Worm (Caenorhabditis elegans) whole organism, L1 larva: ENCODE data around the gene H20J04.4.

ENCODE experiments used
- Y116A8C.19 ChIP-seq: sonication (generic microtip); optimal IDR thresholded peaks from 2 replicates; lab custom pipeline; 2016; ENCODE audit warnings: missing compliant biosample characterization, missing genetic modification characterization, borderline replicate concordance
- blmp-1 ChIP-seq: fragments of 150-350 bp; optimal IDR thresholded peaks from 2 replicates; lab custom pipeline; 2014; ENCODE audit warnings: missing biosample characterization, missing genetic modification characterization
- ceh-63 ChIP-seq: fragments of 200-800 bp; sonication (Bioruptor generic); optimal IDR thresholded peaks from 2 replicates; lab custom pipeline; 2018; ENCODE audit warnings: mild to moderate bottlenecking, missing genetic modification characterization, missing compliant biosample characterization
- ceh-8 ChIP-seq: fragments of 200-800 bp; sonication (Bioruptor generic); optimal IDR thresholded peaks from 2 replicates; lab custom pipeline; 2018; ENCODE audit warnings: mild to moderate bottlenecking, missing genetic modification characterization, moderate library complexity, missing compliant biosample characterization
- ceh-90 ChIP-seq: sonication (generic microtip); optimal IDR thresholded peaks from 2 replicates; lab custom pipeline; 2016; ENCODE audit warnings: missing genetic modification characterization, missing compliant biosample characterization
- dpl-1 ChIP-seq, 3 experiments: fragments of 150-350 bp in 2 of 3; sonication (generic microtip) in 1 of 3; optimal IDR thresholded peaks; 2 replicates each; lab custom pipeline; 2014 to 2017; ENCODE audit warnings: missing biosample characterization in 3 of 3, missing genetic modification characterization in 3 of 3, missing genetic modification reagents in 3 of 3
- efl-1 ChIP-seq, 4 experiments: fragments of 150-350 bp; optimal IDR thresholded peaks in 3 of 4; peaks in 1 of 4; 1 replicate in 1 of 4; 2 replicates in 3 of 4; lab custom pipeline; 2014; ENCODE audit warnings: missing biosample characterization in 2 of 4, missing genetic modification characterization in 2 of 4, missing genetic modification reagents in 2 of 4
- efl-3 ChIP-seq: fragments of 200-800 bp; sonication (Bioruptor generic); optimal IDR thresholded peaks from 2 replicates; lab custom pipeline; 2018; ENCODE audit warnings: mild to moderate bottlenecking, missing genetic modification characterization, missing compliant biosample characterization
- fkh-4 ChIP-seq: sonication (generic microtip); optimal IDR thresholded peaks from 2 replicates; lab custom pipeline; 2016; ENCODE audit warnings: missing compliant biosample characterization, missing genetic modification characterization, borderline replicate concordance
- hlh-4 ChIP-seq: sonication (generic microtip); optimal IDR thresholded peaks from 2 replicates; lab custom pipeline; 2016; ENCODE audit warnings: mild to moderate bottlenecking, missing genetic modification characterization, missing compliant biosample characterization
- irx-1 ChIP-seq: sonication (generic microtip); optimal IDR thresholded peaks from 2 replicates; lab custom pipeline; 2016; ENCODE audit warnings: missing genetic modification characterization, missing compliant biosample characterization
- isw-1 ChIP-seq: fragments of 200-800 bp; sonication (Bioruptor generic); IDR thresholded peaks from 2 replicates; pipeline ENCODE4 v1.3.6; 2022; ENCODE audit warnings: missing genetic modification characterization, missing compliant biosample characterization
- lin-14 ChIP-seq: fragments of 200-800 bp; sonication (Bioruptor generic); optimal IDR thresholded peaks from 2 replicates; lab custom pipeline; 2018; ENCODE audit warnings: mild to moderate bottlenecking, missing genetic modification characterization, moderate library complexity, missing compliant biosample characterization
- lin-15B ChIP-seq: fragments of 150-350 bp; sonication (generic microtip); optimal IDR thresholded peaks from 3 replicates; lab custom pipeline; 2014; ENCODE audit warnings: missing biosample characterization, missing genetic modification characterization
- lir-3 ChIP-seq: sonication (generic microtip); optimal IDR thresholded peaks from 2 replicates; lab custom pipeline; 2016; ENCODE audit warnings: mild to moderate bottlenecking, missing genetic modification characterization, moderate library complexity, missing compliant biosample characterization; ENCODE audit not compliant: poor library complexity
- mep-1 ChIP-seq: fragments of 150-350 bp; optimal IDR thresholded peaks from 2 replicates; lab custom pipeline; 2014; ENCODE audit warnings: missing biosample characterization, missing genetic modification characterization
- nhr-19 ChIP-seq: fragments of 200-800 bp; sonication (Bioruptor generic); conservative IDR thresholded peaks from 2 replicates; pipeline ENCODE4 v1.3.6; 2022; ENCODE audit warnings: missing genetic modification characterization, missing compliant biosample characterization
- nhr-237 ChIP-seq: fragments of 150-350 bp; optimal IDR thresholded peaks from 2 replicates; lab custom pipeline; 2014; ENCODE audit warnings: missing biosample characterization, missing genetic modification characterization
- nhr-76 ChIP-seq: sonication (generic microtip); optimal IDR thresholded peaks from 2 replicates; lab custom pipeline; 2017; ENCODE audit warnings: missing biosample characterization, missing genetic modification characterization
- nhr-84 ChIP-seq: sonication (generic microtip); optimal IDR thresholded peaks from 2 replicates; lab custom pipeline; 2017; ENCODE audit warnings: missing biosample characterization, missing genetic modification characterization
- pag-3 ChIP-seq: sonication (generic microtip); optimal IDR thresholded peaks from 2 replicates; lab custom pipeline; 2017; ENCODE audit warnings: missing genetic modification characterization, mild to moderate bottlenecking, missing compliant biosample characterization, antibody characterized with exemption, borderline replicate concordance; ENCODE audit not compliant: insufficient read depth
- pqm-1 ChIP-seq: sonication (generic microtip); optimal IDR thresholded peaks from 3 replicates; lab custom pipeline; 2017; ENCODE audit warnings: missing biosample characterization, missing genetic modification characterization
- snu-23 ChIP-seq: sonication (generic microtip); optimal IDR thresholded peaks from 2 replicates; lab custom pipeline; 2016; ENCODE audit warnings: missing genetic modification characterization, missing compliant biosample characterization
- sox-4 ChIP-seq: sonication (generic microtip); optimal IDR thresholded peaks from 2 replicates; lab custom pipeline; 2016; ENCODE audit warnings: missing genetic modification characterization, missing compliant biosample characterization
- sptf-1 ChIP-seq: fragments of 150-350 bp; optimal IDR thresholded peaks from 2 replicates; lab custom pipeline; 2014; ENCODE audit warnings: missing biosample characterization, missing genetic modification characterization
- sup-37 ChIP-seq: fragments of 200-800 bp; sonication (Bioruptor generic); optimal IDR thresholded peaks from 2 replicates; lab custom pipeline; 2018; ENCODE audit warnings: mild to moderate bottlenecking, missing genetic modification characterization, missing compliant biosample characterization
- tbx-2 ChIP-seq: sonication (generic microtip); optimal IDR thresholded peaks from 2 replicates; lab custom pipeline; 2016; ENCODE audit warnings: missing genetic modification characterization, missing compliant biosample characterization
- unc-62 ChIP-seq: fragments of 150-350 bp; optimal IDR thresholded peaks from 2 replicates; lab custom pipeline; 2014; ENCODE audit warnings: missing biosample characterization, missing genetic modification reagents, missing genetic modification characterization
- unc-86 ChIP-seq: sonication (generic microtip); optimal IDR thresholded peaks from 2 replicates; lab custom pipeline; 2016; ENCODE audit warnings: missing genetic modification characterization, missing compliant biosample characterization
- unc-98 ChIP-seq: fragments of 200-800 bp; sonication (Bioruptor generic); IDR thresholded peaks from 2 replicates; pipeline ENCODE4 v1.3.6; 2022; ENCODE audit warnings: missing genetic modification characterization, missing compliant biosample characterization
- vab-15 ChIP-seq: sonication (generic microtip); optimal IDR thresholded peaks from 2 replicates; lab custom pipeline; 2017; ENCODE audit warnings: missing genotype, mild to moderate bottlenecking, missing genetic modification characterization, missing compliant biosample characterization
- xbp-1 ChIP-seq: sonication (generic microtip); optimal IDR thresholded peaks from 2 replicates; lab custom pipeline; 2016; ENCODE audit warnings: missing genetic modification characterization, missing compliant biosample characterization
- zag-1 ChIP-seq: fragments of 150-350 bp; optimal IDR thresholded peaks from 2 replicates; lab custom pipeline; 2014; ENCODE audit warnings: missing biosample characterization, missing genetic modification characterization
- ztf-11 ChIP-seq, 2 experiments: sonication (generic microtip); optimal IDR thresholded peaks; 2 replicates each; lab custom pipeline; 2016 to 2017; ENCODE audit warnings: missing genetic modification characterization in 2 of 2, missing biosample characterization in 1 of 2, missing compliant biosample characterization in 1 of 2

The H20J04.4 gene

DNA sequence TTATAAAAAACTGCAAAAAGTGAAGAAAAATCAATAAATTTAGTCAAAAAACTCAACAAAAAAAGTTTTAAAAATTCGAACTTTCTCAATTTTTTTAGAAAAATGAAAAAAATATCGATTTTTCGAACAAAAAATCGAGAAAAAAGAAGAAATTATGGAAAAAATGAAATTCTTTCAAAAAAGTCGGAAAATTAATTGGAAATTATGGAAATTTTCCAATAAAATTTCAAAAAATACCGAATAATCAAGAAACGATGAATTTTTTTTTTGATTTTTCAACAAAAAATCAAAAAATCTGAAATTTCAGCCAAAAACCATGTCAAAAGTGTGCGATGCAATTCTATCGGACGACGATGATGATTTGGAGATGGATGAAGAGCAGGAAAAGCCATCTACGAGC, at the start of gene H20J04.4:
TSS of gene H20J04.4 (plus strand) at position 301 of the 400 bp plus-strand sequence.
- TF ChIP-seq Y116A8C.19 (tag; lab: Kevin White, UChicago) (no peak), sup-37 (GFP tag; lab: Kevin White, UChicago) (no peak), nhr-84 (tag; lab: Kevin White, UChicago) (no peak), nhr-76 (tag; lab: Kevin White, UChicago) (no peak), irx-1 (no peak), lir-3 (tag; lab: Kevin White, UChicago) (no peak), ztf-11 (tag; optimal IDR thresholded peaks at IDR 0.05; lab: Kevin White, UChicago) (no peak), ceh-90 (no peak), tbx-2 (tag; lab: Kevin White, UChicago) (no peak), isw-1 (GFP tag; lab: Robert Waterston, UW) (no peak), zag-1 (tag; lab: Kevin White, UChicago) (no peak), nhr-237 (tag; lab: Kevin White, UChicago) (no peak), unc-62 (GFP tag; lab: Kevin White, UChicago) (no peak), pqm-1 (tag; lab: Kevin White, UChicago) (no peak)

DNA sequence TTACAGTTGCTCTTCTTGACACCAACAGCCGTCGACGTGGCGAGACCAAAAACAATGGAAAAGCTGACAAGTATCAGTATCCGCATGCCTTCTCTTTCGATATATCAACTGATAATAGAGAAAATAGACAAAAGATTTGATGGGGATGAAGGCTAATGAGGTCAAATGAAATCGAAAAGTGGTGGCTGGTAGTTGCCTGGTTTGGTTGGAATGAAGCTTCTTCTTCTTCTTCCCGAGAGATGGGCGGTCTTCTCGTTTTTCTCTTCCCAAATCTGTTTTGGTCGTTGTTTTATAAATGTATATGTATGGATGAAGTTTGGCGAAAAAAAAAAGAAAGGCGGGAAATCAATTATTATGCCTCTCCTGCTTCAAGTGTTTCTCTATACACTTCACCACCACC, 47.1 kb upstream of the H20J04.4 start, which contains the start of gene C01F1.5:
TSS of gene C01F1.5 (minus strand) at position 103 of the 400 bp plus-strand sequence.
- peak; percentile 75 for TF ChIP-seq blmp-1
- TF ChIP-seq ceh-8: no peak

DNA sequence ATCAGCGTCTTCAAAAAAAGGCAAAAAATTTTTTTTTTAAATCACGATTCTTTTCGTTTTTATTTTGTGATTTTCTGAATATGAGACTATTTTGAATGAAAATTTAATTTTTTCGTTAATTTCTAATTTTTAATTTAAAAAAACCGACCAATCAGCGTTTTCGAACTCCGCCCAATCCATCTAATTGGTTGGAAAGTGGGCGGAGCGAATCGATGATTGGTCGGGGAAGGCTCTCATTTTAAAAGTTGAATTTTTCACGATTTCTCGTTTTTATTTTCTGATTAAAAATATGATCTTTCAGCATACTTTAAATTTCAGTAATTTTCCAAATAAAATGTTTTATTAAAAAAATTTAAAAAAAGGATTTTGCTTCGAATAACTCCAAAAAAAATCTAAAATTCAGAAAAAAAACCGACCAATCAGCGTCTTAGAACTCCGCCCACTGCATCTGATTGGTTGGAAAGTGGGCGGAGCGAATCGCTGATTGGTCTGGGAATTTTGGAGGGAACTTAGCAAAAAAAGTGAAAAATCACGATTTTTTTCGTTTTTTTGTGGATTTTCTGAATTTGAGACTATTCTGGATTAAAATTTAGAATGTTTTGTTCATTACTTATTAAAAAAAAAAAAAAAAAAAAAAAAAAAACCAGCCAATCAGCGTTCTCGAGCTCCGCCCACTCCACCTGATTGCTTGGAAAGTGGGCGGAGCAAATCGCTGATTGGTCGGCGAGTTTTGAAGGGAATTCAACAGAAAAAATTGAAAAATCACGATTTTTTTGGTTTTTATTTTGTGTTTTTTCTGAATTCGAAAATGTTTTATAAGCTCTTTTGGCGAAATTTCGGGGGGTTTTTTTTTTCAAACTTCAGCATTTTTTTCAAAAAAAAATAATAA, 44.3 kb upstream of the H20J04.4 start:
- no peak for TF ChIP-seq nhr-19 (GFP tag; lab: Robert Waterston, UW)
- TF ChIP-seq xbp-1 (tag; lab: Kevin White, UChicago): no peak
- TF ChIP-seq sptf-1: no peak
- TF ChIP-seq pag-3: no peak
- no peak for TF ChIP-seq lin-14 (GFP tag; lab: Kevin White, UChicago)
- TF ChIP-seq vab-15 (tag; lab: Kevin White, UChicago): no peak
- no peak for TF ChIP-seq mep-1
- TF ChIP-seq ceh-63 (GFP tag; lab: Kevin White, UChicago): no peak
- TF ChIP-seq fkh-4: no peak
- TF ChIP-seq unc-86: no peak
- no peak for TF ChIP-seq efl-3 (GFP tag; lab: Kevin White, UChicago)
- TF ChIP-seq lin-15B (tag; lab: Kevin White, UChicago): no peak

DNA sequence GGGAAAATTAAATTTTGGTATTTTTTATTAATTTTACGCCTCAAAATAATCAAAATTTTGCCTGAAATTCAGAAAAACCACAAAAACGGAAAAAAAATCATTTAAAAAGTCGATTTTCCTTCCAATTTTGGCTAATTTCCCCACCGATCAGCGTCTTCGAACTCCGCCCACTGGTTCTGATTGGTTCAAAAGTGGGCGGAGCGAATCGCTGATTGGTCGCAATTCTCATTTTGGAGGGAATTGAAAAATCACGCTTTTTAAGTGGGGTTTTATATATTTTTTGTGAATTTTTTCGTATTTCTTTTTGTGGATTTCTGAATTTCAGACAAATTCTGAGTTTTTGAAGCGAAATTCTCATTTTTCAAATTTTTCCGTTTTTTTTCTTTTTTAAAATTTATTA, 41.9 kb upstream of the H20J04.4 start:
- no peak for TF ChIP-seq snu-23 (GFP tag; lab: Kevin White, UChicago)
- no peak for TF ChIP-seq efl-1 (optimal IDR thresholded peaks at IDR 0.05; lab: Kevin White, UChicago)
- TF ChIP-seq efl-1 (GFP tag; optimal IDR thresholded peaks at IDR 0.05 in 1 of 2; lab: Kevin White, UChicago): peak in 1 of 2 experiments; percentile 4
- no peak for TF ChIP-seq Y116A8C.19 (tag; lab: Kevin White, UChicago)
- TF ChIP-seq dpl-1 (GFP tag; optimal IDR thresholded peaks at IDR 0.05; lab: Kevin White, UChicago): no peak
- TF ChIP-seq sox-4: no peak
- TF ChIP-seq, all 84 proteins: peak for 1

DNA sequence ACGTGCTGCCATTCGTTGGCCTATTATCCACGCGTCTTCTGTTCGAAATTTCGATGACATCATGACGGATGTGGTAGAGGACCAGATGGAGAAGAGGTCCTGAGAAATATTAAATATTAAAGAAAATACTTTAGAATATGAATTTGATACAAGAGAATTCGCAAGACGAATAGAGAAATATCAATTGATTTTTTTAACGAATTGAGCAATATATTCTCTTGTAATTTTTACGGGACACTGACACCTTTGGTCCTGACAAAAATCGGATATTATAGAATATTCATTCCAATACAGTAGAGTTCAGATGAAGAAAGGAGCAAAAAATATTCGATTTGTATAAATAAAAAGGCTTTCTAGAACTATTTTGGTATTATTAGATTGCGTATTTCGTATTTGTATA, 40.7 kb upstream of the H20J04.4 start, which contains the start of gene C01F1.6:
TSS of gene C01F1.6 (minus strand) at position 101 of the 400 bp plus-strand sequence.
- TF ChIP-seq hlh-4 (tag; lab: Kevin White, UChicago): no peak
- TF ChIP-seq ceh-90: no peak
- no peak for TF ChIP-seq unc-98 (GFP tag; lab: Robert Waterston, UW)
- TF ChIP-seq mep-1: no peak
- no peak for TF ChIP-seq xbp-1 (tag; lab: Kevin White, UChicago)
- TF ChIP-seq sptf-1: no peak
